Worm (Caenorhabditis elegans) whole organism, L4 larva: ENCODE data around the gene Y54F10AM.11.

Experiments
- F10B5.3 ChIP-seq: sonication (generic microtip); optimal IDR thresholded peaks from 2 replicates; lab custom pipeline; 2016; ENCODE audit warnings: mild to moderate bottlenecking, missing genetic modification characterization, missing compliant biosample characterization
- F26F4.8 ChIP-seq: fragments of 200-800 bp; sonication (Bioruptor generic); conservative IDR thresholded peaks from 2 replicates; pipeline ENCODE4 v1.3.6; 2022; ENCODE audit warnings: missing genetic modification characterization, missing compliant biosample characterization
- F49E8.2 ChIP-seq: sonication (generic microtip); optimal IDR thresholded peaks from 2 replicates; lab custom pipeline; 2016; ENCODE audit warnings: missing compliant biosample characterization, mild to moderate bottlenecking, missing genetic modification characterization, borderline replicate concordance
- Y48G9A.11 ChIP-seq: fragments of 200-800 bp; sonication (Bioruptor generic); IDR thresholded peaks from 2 replicates; pipeline ENCODE4 v1.3.6; 2022; ENCODE audit warnings: missing genetic modification reagents, missing genetic modification characterization, missing compliant biosample characterization
- ZK337.2 ChIP-seq: fragments of 200-800 bp; sonication (Bioruptor generic); IDR thresholded peaks from 2 replicates; pipeline ENCODE4 v1.3.6; 2022; ENCODE audit warnings: missing genetic modification reagents, missing genetic modification characterization, missing compliant biosample characterization
- aha-1 ChIP-seq: fragments of 150-350 bp; peaks from one replicate; lab custom pipeline; 2014; ENCODE audit warnings: missing biosample characterization, missing genetic modification characterization
- arid-1 ChIP-seq: fragments of 200-800 bp; sonication (Bioruptor generic); conservative IDR thresholded peaks from 2 replicates; pipeline ENCODE4 v1.3.6; 2022; ENCODE audit warnings: missing genetic modification reagents, missing genetic modification characterization, missing compliant biosample characterization
- attf-4 ChIP-seq: sonication (generic microtip); optimal IDR thresholded peaks from 3 replicates; lab custom pipeline; 2017; ENCODE audit warnings: missing biosample characterization, missing genetic modification characterization
- ceh-20 ChIP-seq: fragments of 200-800 bp; sonication (Bioruptor generic); IDR thresholded peaks from 2 replicates; pipeline ENCODE4 v1.3.6; 2022; ENCODE audit warnings: missing genetic modification reagents, missing genetic modification characterization, missing compliant biosample characterization
- ces-1 ChIP-seq: fragments of 150-350 bp; sonication (generic microtip); optimal IDR thresholded peaks from 4 replicates; lab custom pipeline; 2014; ENCODE audit warnings: missing biosample characterization, missing genetic modification reagents, missing genetic modification characterization
- ctbp-1 ChIP-seq: fragments of 200-800 bp; sonication (Bioruptor generic); IDR thresholded peaks from 2 replicates; pipeline ENCODE4 v1.3.6; 2022; ENCODE audit warnings: missing genetic modification reagents, missing genetic modification characterization, missing compliant biosample characterization
- dmd-6 ChIP-seq: fragments of 200-800 bp; sonication (Bioruptor generic); IDR thresholded peaks from 2 replicates; pipeline ENCODE4 v1.3.6; 2022; ENCODE audit warnings: missing genetic modification reagents, missing genetic modification characterization, missing compliant biosample characterization
- dmd-9 ChIP-seq: fragments of 200-800 bp; sonication (Bioruptor generic); IDR thresholded peaks from 2 replicates; pipeline ENCODE4 v1.3.6; 2022; ENCODE audit warnings: missing genetic modification reagents, missing genetic modification characterization, missing compliant biosample characterization
- dpl-1 ChIP-seq: fragments of 150-350 bp; optimal IDR thresholded peaks from 2 replicates; lab custom pipeline; 2014; ENCODE audit warnings: missing biosample characterization, missing genetic modification reagents, missing genetic modification characterization
- duxl-1 ChIP-seq: sonication (generic microtip); optimal IDR thresholded peaks from 2 replicates; lab custom pipeline; 2016; ENCODE audit warnings: mild to moderate bottlenecking, missing genetic modification characterization, moderate library complexity, missing compliant biosample characterization; ENCODE audit not compliant: poor library complexity
- egl-43 ChIP-seq: fragments of 200-800 bp; sonication (Bioruptor generic); IDR thresholded peaks from 2 replicates; pipeline ENCODE4 v1.3.6; 2022; ENCODE audit warnings: missing genetic modification reagents, missing genetic modification characterization, missing compliant biosample characterization
- fos-1 ChIP-seq: fragments of 150-350 bp; optimal IDR thresholded peaks from 2 replicates; lab custom pipeline; 2014; ENCODE audit warnings: missing biosample characterization, missing genetic modification characterization
- hlh-11 ChIP-seq: fragments of 200-800 bp; sonication (Bioruptor generic); optimal IDR thresholded peaks from 2 replicates; lab custom pipeline; 2018; ENCODE audit warnings: mild to moderate bottlenecking, missing genetic modification characterization, missing compliant biosample characterization
- lim-7 ChIP-seq: fragments of 200-800 bp; sonication (Bioruptor generic); IDR thresholded peaks from 2 replicates; pipeline ENCODE4 v1.3.6; 2022; ENCODE audit warnings: missing genetic modification characterization, missing compliant biosample characterization
- lin-29 ChIP-seq: fragments of 200-800 bp; sonication (Bioruptor generic); IDR thresholded peaks from 2 replicates; pipeline ENCODE4 v1.3.6; 2022; ENCODE audit warnings: missing genetic modification reagents, missing genetic modification characterization, missing compliant biosample characterization
- madf-5 ChIP-seq, 2 experiments: fragments of 200-800 bp; sonication (Bioruptor generic); IDR thresholded peaks; 2 replicates each; pipeline ENCODE4 v1.3.6; 2022; ENCODE audit warnings: missing compliant biosample characterization in 2 of 2, missing genetic modification characterization in 2 of 2
- mdt-29 ChIP-seq: fragments of 200-800 bp; sonication (Bioruptor generic); IDR thresholded peaks from 2 replicates; pipeline ENCODE4 v1.3.6; 2022; ENCODE audit warnings: missing genetic modification reagents, missing genetic modification characterization, missing compliant biosample characterization
- mep-1 ChIP-seq: fragments of 150-350 bp; sonication (generic microtip); optimal IDR thresholded peaks from 3 replicates; lab custom pipeline; 2014; ENCODE audit warnings: missing biosample characterization, missing genetic modification characterization
- mes-2 ChIP-seq: sonication (generic microtip); optimal IDR thresholded peaks from 2 replicates; lab custom pipeline; 2016; ENCODE audit warnings: missing genotype, mild to moderate bottlenecking, missing genetic modification characterization, missing compliant biosample characterization; ENCODE audit not compliant: poor library complexity, severe bottlenecking
- mxl-3 ChIP-seq: fragments of 200-800 bp; sonication (Bioruptor generic); optimal IDR thresholded peaks from 2 replicates; lab custom pipeline; 2018; ENCODE audit warnings: mild to moderate bottlenecking, missing genetic modification characterization, missing compliant biosample characterization
- nhr-102 ChIP-seq: sonication (generic microtip); optimal IDR thresholded peaks from 2 replicates; lab custom pipeline; 2016; ENCODE audit warnings: mild to moderate bottlenecking, missing genetic modification characterization, moderate library complexity, missing compliant biosample characterization
- nhr-25 ChIP-seq: sonication (generic microtip); optimal IDR thresholded peaks from 2 replicates; lab custom pipeline; 2017; ENCODE audit warnings: missing genetic modification characterization, mild to moderate bottlenecking, missing compliant biosample characterization, antibody characterized with exemption, moderate library complexity, borderline replicate concordance; ENCODE audit not compliant: insufficient read depth
- nhr-28 ChIP-seq: fragments of 150-350 bp; optimal IDR thresholded peaks from 2 replicates; lab custom pipeline; 2014; ENCODE audit warnings: missing biosample characterization, missing genetic modification characterization
- nhr-76 ChIP-seq: fragments of 150-350 bp; optimal IDR thresholded peaks from 2 replicates; lab custom pipeline; 2014; ENCODE audit warnings: missing biosample characterization, missing genetic modification characterization
- pha-4 ChIP-seq, 2 experiments: fragments of 150-350 bp in 1 of 2; fragments of 200-800 bp in 1 of 2; sonication (Bioruptor generic) in 1 of 2; IDR thresholded peaks in 1 of 2; optimal IDR thresholded peaks in 1 of 2; 2 replicates each; pipeline versions ENCODE4 v1.3.6 to Lab custom; 2014 to 2022; ENCODE audit warnings: missing genetic modification characterization in 2 of 2, missing genetic modification reagents in 2 of 2, missing biosample characterization in 1 of 2, missing compliant biosample characterization in 1 of 2
- rbr-2 ChIP-seq: sonication (generic microtip); optimal IDR thresholded peaks from 2 replicates; lab custom pipeline; 2016; ENCODE audit warnings: missing genotype, missing genetic modification characterization, missing compliant biosample characterization
- sdz-12 ChIP-seq: fragments of 200-800 bp; sonication (Bioruptor generic); optimal IDR thresholded peaks from 2 replicates; lab custom pipeline; 2018; ENCODE audit warnings: mild to moderate bottlenecking, missing genetic modification characterization, missing compliant biosample characterization
- set-16 ChIP-seq: fragments of 200-800 bp; sonication (Bioruptor generic); IDR thresholded peaks from 2 replicates; pipeline ENCODE4 v1.3.6; 2022; ENCODE audit warnings: missing genetic modification reagents, missing genetic modification characterization, missing compliant biosample characterization
- spr-3 ChIP-seq: fragments of 200-800 bp; sonication (Bioruptor generic); optimal IDR thresholded peaks from 2 replicates; lab custom pipeline; 2018; ENCODE audit warnings: mild to moderate bottlenecking, missing genetic modification characterization, missing compliant biosample characterization
- tag-97 ChIP-seq: fragments of 200-800 bp; sonication (Bioruptor generic); IDR thresholded peaks from 2 replicates; pipeline ENCODE4 v1.3.6; 2022; ENCODE audit warnings: missing genetic modification characterization, missing compliant biosample characterization
- unc-130 ChIP-seq: sonication (generic microtip); optimal IDR thresholded peaks from 2 replicates; lab custom pipeline; 2016; ENCODE audit warnings: missing genetic modification reagents, missing genetic modification characterization, missing compliant biosample characterization
- zfp-3 ChIP-seq: fragments of 200-800 bp; sonication (Bioruptor generic); conservative IDR thresholded peaks from 2 replicates; pipeline ENCODE4 v1.3.6; 2022; ENCODE audit warnings: missing genetic modification reagents, missing genetic modification characterization, missing compliant biosample characterization
- zip-2 ChIP-seq: fragments of 150-350 bp; optimal IDR thresholded peaks from 2 replicates; lab custom pipeline; 2014; ENCODE audit warnings: missing biosample characterization, missing genetic modification characterization
- ztf-7 ChIP-seq: fragments of 150-350 bp; optimal IDR thresholded peaks from 2 replicates; lab custom pipeline; 2014; ENCODE audit warnings: missing biosample characterization, missing genetic modification characterization

Y54F10AM.11 gene

ce11 chrIII:2571447-2571846 is 7.7 kb upstream of the Y54F10AM.11 start, which contains the start of gene Y54F10AR.2:
TSS of gene Y54F10AR.2 (minus strand) at chrIII:2571547.
- TF ChIP-seq F26F4.8 (GFP tag; lab: Robert Waterston, UW) (no peak), attf-4 (no peak), nhr-28 (no peak), rbr-2 (tag; lab: Kevin White, UChicago) (no peak), F49E8.2 (no peak), mep-1 (no peak), fos-1 (no peak), madf-5 (GFP tag; IDR thresholded peaks at IDR 0.05; lab: Robert Waterston, UW) (no peak), nhr-102 (no peak), lin-29 (GFP tag; lab: Robert Waterston, UW) (no peak), mdt-29 (no peak), egl-43 (GFP tag; lab: Robert Waterston, UW) (no peak), zfp-3 (GFP tag; lab: Robert Waterston, UW) (no peak), F10B5.3 (tag; lab: Kevin White, UChicago) (no peak), dmd-9 (GFP tag; lab: Robert Waterston, UW) (no peak), ZK337.2 (GFP tag; lab: Robert Waterston, UW) (no peak), ztf-7 (tag; lab: Kevin White, UChicago) (no peak), mxl-3 (no peak), lim-7 (no peak), ces-1 (GFP tag; lab: Kevin White, UChicago) (no peak)
- TF ChIP-seq, all 104 proteins: peak for 0

DNA sequence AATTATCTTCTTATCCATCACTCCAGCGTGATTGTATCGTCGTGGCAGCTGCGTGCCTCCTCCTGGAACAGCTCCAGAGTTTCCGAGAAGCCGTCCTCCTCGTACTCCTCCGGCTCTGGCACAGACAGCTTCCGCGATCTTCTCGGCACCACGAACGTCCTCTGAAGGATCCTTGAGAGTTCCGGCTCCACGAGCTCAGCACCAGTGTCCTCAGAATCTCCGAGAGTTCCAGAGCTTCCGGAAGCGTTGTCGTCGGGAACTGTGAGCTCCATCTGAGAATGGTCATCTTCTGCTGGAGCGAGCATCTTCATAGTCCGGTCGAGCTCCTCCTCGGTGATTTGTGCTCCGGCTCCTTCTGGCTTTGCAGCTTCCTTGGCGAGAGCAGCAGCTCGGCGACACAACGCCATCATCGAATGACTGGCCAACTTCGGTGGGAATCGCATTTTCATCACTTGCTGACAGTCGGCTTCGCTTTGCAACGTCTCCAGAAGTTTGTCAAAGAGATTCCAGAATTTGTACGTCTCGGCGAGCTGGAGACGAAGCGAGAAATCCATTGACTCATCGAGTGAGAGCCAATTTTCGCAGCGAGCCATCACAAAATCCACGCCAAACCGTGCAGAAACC is 638 bp downstream of the Y54F10AM.11 start:
- no peak for TF ChIP-seq nhr-76 (tag; lab: Kevin White, UChicago)
- peak; percentile 54 for TF ChIP-seq aha-1
- TF ChIP-seq arid-1: no peak
- TF ChIP-seq set-16 (GFP tag; lab: Robert Waterston, UW): peak; percentile 92

- TF ChIP-seq Y48G9A.11: no peak
- TF ChIP-seq dpl-1 (GFP tag; lab: Kevin White, UChicago): no peak
- no peak for TF ChIP-seq dmd-6 (GFP tag; lab: Robert Waterston, UW)
- no peak for TF ChIP-seq duxl-1 (tag; lab: Kevin White, UChicago)
- no peak for TF ChIP-seq tag-97 (GFP tag; lab: Robert Waterston, UW)
- TF ChIP-seq ceh-20 (GFP tag; lab: Robert Waterston, UW): no peak
- no peak for TF ChIP-seq sdz-12 (GFP tag; lab: Kevin White, UChicago)
- no peak for TF ChIP-seq zfp-3 (GFP tag; lab: Robert Waterston, UW)
- TF ChIP-seq hlh-11 (tag; lab: Kevin White, UChicago): no peak
- no peak for TF ChIP-seq unc-130 (GFP tag; lab: Kevin White, UChicago)
- TF ChIP-seq lim-7: no peak
- no peak for TF ChIP-seq spr-3 (GFP tag; lab: Kevin White, UChicago)
- TF ChIP-seq pha-4 (GFP tag; IDR thresholded peaks at IDR 0.05; lab: Robert Waterston, UW): no peak
- no peak for TF ChIP-seq pha-4 (tag; optimal IDR thresholded peaks at IDR 0.05; lab: Kevin White, UChicago)
- TF ChIP-seq ctbp-1 (GFP tag; lab: Robert Waterston, UW): no peak
- TF ChIP-seq nhr-25 (tag; lab: Kevin White, UChicago): no peak
- no peak for TF ChIP-seq F49E8.2
- TF ChIP-seq mes-2 (tag; lab: Kevin White, UChicago): no peak
- TF ChIP-seq mep-1: no peak
- TF ChIP-seq zip-2 (tag; lab: Kevin White, UChicago): no peak
- TF ChIP-seq ZK337.2 (GFP tag; lab: Robert Waterston, UW): no peak
Observed at ce11 chrIII:2561410-2561809, 2.4 kb downstream of the Y54F10AM.11 start, which contains the start of gene nhr-239. TSS of gene nhr-239 (plus strand) at chrIII:2561710.
